Fruit fly (Drosophila melanogaster) whole organism, embryonic: ENCODE results near the gene Pcd.

Experiments
- Ada2b ChIP-seq: fragments of 200-800 bp; sonication (Bioruptor generic); IDR thresholded peaks from 2 replicates; pipeline ENCODE4 v1.3.6; 2022; ENCODE audit warnings: missing biosample characterization, missing genetic modification characterization
- Bdp1 ChIP-seq: fragments of 200-800 bp; sonication (Bioruptor generic); optimal IDR thresholded peaks from 3 replicates; lab custom pipeline; 2016; ENCODE audit warnings: missing biosample characterization, missing genetic modification characterization
- CG10366 ChIP-seq: fragments of 200-800 bp; sonication (Bioruptor generic); IDR thresholded peaks from 2 replicates; pipeline ENCODE4 v1.3.6; 2022; ENCODE audit warnings: missing biosample characterization, missing genetic modification characterization
- CG11504 ChIP-seq: fragments of 200-800 bp; sonication (Bioruptor generic); optimal IDR thresholded peaks from 3 replicates; lab custom pipeline; 2019; ENCODE audit warnings: missing biosample characterization, mild to moderate bottlenecking, missing genetic modification characterization, moderate library complexity
- CG12219 ChIP-seq: fragments of 200-800 bp; sonication (Bioruptor generic); optimal IDR thresholded peaks from 3 replicates; lab custom pipeline; 2018; ENCODE audit warnings: missing biosample characterization, mild to moderate bottlenecking, missing genetic modification characterization
- CG1233 ChIP-seq: fragments of 200-800 bp; sonication (Bioruptor generic); optimal IDR thresholded peaks from 4 replicates; lab custom pipeline; 2018; ENCODE audit warnings: missing biosample characterization, mild to moderate bottlenecking, missing genetic modification characterization
- CG12769 ChIP-seq: fragments of 200-800 bp; sonication (Bioruptor generic); optimal IDR thresholded peaks from 2 replicates; lab custom pipeline; 2019; ENCODE audit warnings: missing biosample characterization, mild to moderate bottlenecking, missing genetic modification characterization, moderate library complexity
- CG15601 ChIP-seq: fragments of 200-800 bp; sonication (Bioruptor generic); optimal IDR thresholded peaks from 3 replicates; lab custom pipeline; 2019; ENCODE audit warnings: missing biosample characterization, mild to moderate bottlenecking, missing genetic modification characterization, moderate library complexity
- CG17385 ChIP-seq: fragments of 200-800 bp; sonication (Bioruptor generic); optimal IDR thresholded peaks from 3 replicates; lab custom pipeline; 2018; ENCODE audit warnings: missing biosample characterization, mild to moderate bottlenecking, missing genetic modification characterization
- CG17568 ChIP-seq: fragments of 200-800 bp; sonication (Bioruptor generic); optimal IDR thresholded peaks from 2 replicates; lab custom pipeline; 2018; ENCODE audit warnings: missing biosample characterization, mild to moderate bottlenecking, missing genetic modification characterization, moderate library complexity
- CG2712 ChIP-seq: fragments of 200-800 bp; optimal IDR thresholded peaks from 3 replicates; lab custom pipeline; 2019; ENCODE audit warnings: missing biosample characterization, mild to moderate bottlenecking, missing genetic modification characterization, moderate library complexity
- CG33557 ChIP-seq: fragments of 200-800 bp; sonication (Bioruptor generic); optimal IDR thresholded peaks from 2 replicates; lab custom pipeline; 2019; ENCODE audit warnings: missing biosample characterization, mild to moderate bottlenecking, missing genetic modification characterization, moderate library complexity
- CG6654 ChIP-seq: fragments of 200-800 bp; sonication (Bioruptor generic); optimal IDR thresholded peaks from 2 replicates; lab custom pipeline; 2017; ENCODE audit warnings: missing biosample characterization, mild to moderate bottlenecking, missing genetic modification characterization
- CG8290 ChIP-seq, 3 experiments: fragments of 200-800 bp; sonication (Bioruptor generic); optimal IDR thresholded peaks; 2 replicates each; lab custom pipeline; 2016 to 2019; ENCODE audit warnings: missing biosample characterization in 3 of 3, missing genetic modification characterization in 3 of 3, mild to moderate bottlenecking in 2 of 3, moderate library complexity in 1 of 3
- CG8924 ChIP-seq: fragments of 200-800 bp; optimal IDR thresholded peaks from 3 replicates; lab custom pipeline; 2019; ENCODE audit warnings: missing biosample characterization, mild to moderate bottlenecking, missing genetic modification characterization, moderate library complexity
- Dfd ChIP-seq, 2 experiments: fragments of >200 bp; optimal IDR thresholded peaks; 2 replicates each; lab custom pipeline; 2017; ENCODE audit warnings: missing biosample characterization in 2 of 2, missing genetic modification characterization in 2 of 2
- E2f1 ChIP-seq: fragments of 200-800 bp; sonication (Bioruptor generic); IDR thresholded peaks from 2 replicates; pipeline ENCODE4 v1.3.6; 2022; ENCODE audit warnings: missing biosample characterization, missing genetic modification characterization
- Eip74EF ChIP-seq, 2 experiments: fragments of 200-800 bp in 1 of 2; fragments of >200 bp in 1 of 2; sonication (Bioruptor generic) in 1 of 2; optimal IDR thresholded peaks; 2 replicates each; lab custom pipeline; 2017 to 2019; ENCODE audit warnings: missing biosample characterization in 2 of 2, missing genetic modification characterization in 2 of 2, mild to moderate bottlenecking in 1 of 2, moderate library complexity in 1 of 2
- HmgD ChIP-seq: fragments of 200-800 bp; sonication (Bioruptor generic); optimal IDR thresholded peaks from 3 replicates; lab custom pipeline; 2016; ENCODE audit warnings: missing biosample characterization, missing genetic modification characterization
- Kr ChIP-seq: fragments of 200-800 bp; sonication (Bioruptor generic); optimal IDR thresholded peaks from 2 replicates; lab custom pipeline; 2017; ENCODE audit warnings: missing biosample characterization, mild to moderate bottlenecking, missing genetic modification characterization
- Meics ChIP-seq: fragments of 200-800 bp; sonication (Bioruptor generic); optimal IDR thresholded peaks from 2 replicates; lab custom pipeline; 2017; ENCODE audit warnings: missing biosample characterization, mild to moderate bottlenecking, missing genetic modification characterization
- Nf-YB ChIP-seq: fragments of 200-800 bp; sonication (Bioruptor generic); optimal IDR thresholded peaks from 3 replicates; lab custom pipeline; 2019; ENCODE audit warnings: missing biosample characterization, mild to moderate bottlenecking, missing genetic modification characterization, moderate library complexity
- Ravus ChIP-seq: fragments of 200-800 bp; sonication (Bioruptor generic); IDR thresholded peaks from 2 replicates; pipeline ENCODE4 v1.3.6; 2022; ENCODE audit warnings: missing biosample characterization, missing genetic modification characterization
- Rx ChIP-seq: fragments of 200-800 bp; sonication (Bioruptor generic); IDR thresholded peaks from 2 replicates; pipeline ENCODE4 v1.3.6; 2022; ENCODE audit warnings: missing biosample characterization, missing genetic modification characterization
- Taf1 ChIP-seq: fragments of 200-800 bp; sonication (Bioruptor generic); IDR thresholded peaks from 2 replicates; pipeline ENCODE4 v1.3.6; 2022; ENCODE audit warnings: missing biosample characterization, missing genetic modification characterization
- ac ChIP-seq: fragments of 200-800 bp; sonication (Bioruptor generic); optimal IDR thresholded peaks from 3 replicates; lab custom pipeline; 2017; ENCODE audit warnings: missing biosample characterization, mild to moderate bottlenecking, missing genetic modification characterization
- ase ChIP-seq: fragments of 200-800 bp; sonication (Bioruptor generic); IDR thresholded peaks from 3 replicates; pipeline ENCODE4 v1.3.6; 2022; ENCODE audit warnings: missing biosample characterization, missing genetic modification characterization
- bbx ChIP-seq: fragments of 200-800 bp; sonication (Bioruptor generic); IDR thresholded peaks from 2 replicates; pipeline ENCODE4 v1.3.6; 2022; ENCODE audit warnings: missing biosample characterization, missing genetic modification characterization; ENCODE audit not compliant: partially characterized antibody
- bcd ChIP-seq: fragments of 200-800 bp; sonication (Bioruptor generic); optimal IDR thresholded peaks from 2 replicates; lab custom pipeline; 2017; ENCODE audit warnings: missing biosample characterization, mild to moderate bottlenecking, missing genetic modification characterization
- cg ChIP-seq: fragments of 200-800 bp; sonication (Bioruptor generic); optimal IDR thresholded peaks from 3 replicates; lab custom pipeline; 2019; ENCODE audit warnings: missing biosample characterization, mild to moderate bottlenecking, missing genetic modification characterization, moderate library complexity
- chinmo ChIP-seq: fragments of 200-800 bp; sonication (Bioruptor generic); IDR thresholded peaks from 4 replicates; pipeline ENCODE4 v1.3.6; 2022; ENCODE audit warnings: missing biosample characterization, missing genetic modification characterization; ENCODE audit not compliant: partially characterized antibody
- dmrt99B ChIP-seq: fragments of 200-800 bp; sonication (Bioruptor generic); optimal IDR thresholded peaks from 2 replicates; lab custom pipeline; 2018; ENCODE audit warnings: missing biosample characterization, mild to moderate bottlenecking, missing genetic modification characterization, moderate library complexity
- eve ChIP-seq, 2 experiments: fragments of >200 bp; optimal IDR thresholded peaks; 2 replicates each; lab custom pipeline; 2017; ENCODE audit warnings: missing biosample characterization in 2 of 2, missing genetic modification characterization in 2 of 2
- fd3F ChIP-seq: fragments of 200-800 bp; sonication (Bioruptor generic); optimal IDR thresholded peaks from 2 replicates; lab custom pipeline; 2018; ENCODE audit warnings: missing biosample characterization, mild to moderate bottlenecking, missing genetic modification characterization, moderate library complexity
- fd96Cb ChIP-seq: fragments of 200-800 bp; sonication (Bioruptor generic); optimal IDR thresholded peaks from 2 replicates; lab custom pipeline; 2018; ENCODE audit warnings: missing biosample characterization, mild to moderate bottlenecking, missing genetic modification characterization, moderate library complexity
- fru ChIP-seq: fragments of >200 bp; optimal IDR thresholded peaks from 2 replicates; lab custom pipeline; 2017
- ftz-f1 ChIP-seq: fragments of 200-800 bp; sonication (Bioruptor generic); optimal IDR thresholded peaks from 2 replicates; lab custom pipeline; 2016; ENCODE audit warnings: missing biosample characterization, missing genetic modification characterization
- h ChIP-seq: fragments of >200 bp; optimal IDR thresholded peaks from 2 replicates; lab custom pipeline; 2017
- jigr1 ChIP-seq: fragments of 200-800 bp; sonication (Bioruptor generic); IDR thresholded peaks from 3 replicates; pipeline ENCODE4 v1.3.6; 2022; ENCODE audit warnings: missing biosample characterization, missing genetic modification characterization
- lbe ChIP-seq: fragments of 200-800 bp; sonication (Bioruptor generic); optimal IDR thresholded peaks from 2 replicates; lab custom pipeline; 2016; ENCODE audit warnings: missing biosample characterization, mild to moderate bottlenecking, missing genetic modification characterization
- lilli ChIP-seq: fragments of 200-800 bp; sonication (Bioruptor generic); optimal IDR thresholded peaks from 3 replicates; lab custom pipeline; 2016; ENCODE audit warnings: missing biosample characterization, missing genetic modification characterization
- otp ChIP-seq: fragments of 200-800 bp; sonication (Bioruptor generic); IDR thresholded peaks from 3 replicates; pipeline ENCODE4, ENCODE4 v1.3.6; 2022; ENCODE audit warnings: missing biosample characterization, missing genetic modification characterization
- row ChIP-seq: fragments of 200-800 bp; sonication (Bioruptor generic); IDR thresholded peaks from 3 replicates; pipeline ENCODE4 v1.3.6; 2022; ENCODE audit warnings: missing biosample characterization, missing genetic modification characterization
- sc ChIP-seq, 3 experiments: fragments of >200 bp in 2 of 3; fragments of 200-800 bp in 1 of 3; sonication (Bioruptor generic) in 1 of 3; optimal IDR thresholded peaks; 2 replicates in 2 of 3; 3 replicates in 1 of 3; lab custom pipeline; 2017; ENCODE audit warnings: mild to moderate bottlenecking in 1 of 3, missing biosample characterization in 1 of 3, missing genetic modification characterization in 1 of 3, missing genetic modification reagents in 1 of 3
- sens ChIP-seq: fragments of 200-800 bp; sonication (Bioruptor generic); peaks from one replicate; lab custom pipeline; 2016; ENCODE audit warnings: missing biosample characterization, missing genetic modification characterization
- sens-2 ChIP-seq: fragments of 200-800 bp; sonication (Bioruptor generic); IDR thresholded peaks from 2 replicates; pipeline ENCODE4 v1.3.6; 2022; ENCODE audit warnings: missing biosample characterization, missing genetic modification characterization
- so ChIP-seq: fragments of 200-800 bp; sonication (Bioruptor generic); IDR thresholded peaks from 3 replicates; pipeline ENCODE4 v1.3.6; 2022; ENCODE audit warnings: missing biosample characterization, missing genetic modification characterization
- sug ChIP-seq: fragments of 200-800 bp; optimal IDR thresholded peaks from 2 replicates; lab custom pipeline; 2019; ENCODE audit warnings: missing biosample characterization, mild to moderate bottlenecking, missing genetic modification characterization, moderate library complexity
- toy ChIP-seq: fragments of 200-800 bp; sonication (Bioruptor generic); IDR thresholded peaks from 2 replicates; pipeline ENCODE4 v1.3.6; 2022; ENCODE audit warnings: missing biosample characterization, missing genetic modification characterization
- tup ChIP-seq: fragments of 200-800 bp; sonication (Bioruptor generic); optimal IDR thresholded peaks from 2 replicates; lab custom pipeline; 2016; ENCODE audit warnings: missing biosample characterization, mild to moderate bottlenecking, missing genetic modification characterization, moderate library complexity
- tx ChIP-seq: fragments of 200-800 bp; sonication (Bioruptor generic); optimal IDR thresholded peaks from 2 replicates; lab custom pipeline; 2016; ENCODE audit warnings: missing biosample characterization, missing genetic modification characterization
- vvl ChIP-seq: fragments of 200-800 bp; sonication (Bioruptor generic); IDR thresholded peaks from 2 replicates; pipeline ENCODE4 v1.3.6; 2022; ENCODE audit warnings: missing biosample characterization, missing genetic modification characterization
- wdn ChIP-seq: fragments of 200-800 bp; sonication (Bioruptor generic); IDR thresholded peaks from 2 replicates; pipeline ENCODE4 v1.3.6; 2022; ENCODE audit warnings: missing biosample characterization, missing genetic modification characterization

The Pcd gene

DNA sequence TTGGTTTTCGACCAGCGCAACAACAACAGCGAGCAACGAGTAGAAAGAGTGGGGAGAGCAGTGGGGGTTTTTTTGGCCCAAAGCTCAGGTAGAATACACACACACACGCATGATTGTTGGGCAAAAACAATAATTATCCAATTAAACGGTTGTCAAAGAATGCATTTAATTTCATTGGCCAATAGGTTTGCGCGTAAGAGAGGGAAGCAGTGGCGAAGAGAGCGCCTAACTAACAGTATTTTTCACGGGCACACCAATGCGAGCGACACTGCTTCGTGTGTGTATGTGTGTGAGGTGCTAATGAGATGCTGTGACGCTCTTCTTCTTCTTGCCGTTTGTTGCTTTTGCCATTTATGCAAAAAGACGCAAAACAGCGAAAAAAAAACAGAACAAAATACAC lies 3.3 kb downstream of the Pcd start (continued):
- no peak for TF ChIP-seq CG12769 (tag; lab: Kevin White, UChicago)
- TF ChIP-seq ftz-f1 (GFP tag; lab: Kevin White, UChicago) = no peak
- no peak for TF ChIP-seq fd3F (GFP tag; lab: Kevin White, UChicago)
- peak; percentile 38; the same call in 1 of the 2 replicates for TF ChIP-seq vvl (GFP tag; lab: Robert Waterston, UW)
- TF ChIP-seq Bdp1 (GFP tag; lab: Kevin White, UChicago) = no peak
- TF ChIP-seq CG17568 (GFP tag; lab: Kevin White, UChicago) = no peak
- TF ChIP-seq sug = no peak
- peak; percentile 76 for TF ChIP-seq CG17385 (GFP tag; lab: Kevin White, UChicago)
- TF ChIP-seq sens (GFP tag; lab: Kevin White, UChicago) = peak; percentile 26
- peak; percentile 67 for TF ChIP-seq cg
- no peak for TF ChIP-seq Meics
- TF ChIP-seq tx (GFP tag; lab: Kevin White, UChicago) = no peak
- TF ChIP-seq bcd (GFP tag; lab: Kevin White, UChicago) = no peak
- no peak for TF ChIP-seq CG12219 (GFP tag; lab: Kevin White, UChicago)
- no peak for TF ChIP-seq tup (GFP tag; lab: Kevin White, UChicago)
- TF ChIP-seq row = no peak
- TF ChIP-seq Dfd (GFP tag; optimal IDR thresholded peaks at IDR 0.05; lab: Kevin White, UChicago) = no peak
- TF ChIP-seq otp (GFP tag; lab: Robert Waterston, UW) = no peak
- peak; percentile 76 for TF ChIP-seq Nf-YB (GFP tag; lab: Kevin White, UChicago)
- TF ChIP-seq lbe (GFP tag; lab: Kevin White, UChicago) = no peak
- no peak for TF ChIP-seq CG8924 (tag; lab: Kevin White, UChicago)
- no peak for TF ChIP-seq fd96Cb (tag; lab: Kevin White, UChicago)
- TF ChIP-seq bbx (GFP tag; lab: Robert Waterston, UW) = no peak
- TF ChIP-seq Eip74EF (GFP tag; optimal IDR thresholded peaks at IDR 0.05; lab: Kevin White, UChicago) = no peak
- no peak for TF ChIP-seq ac
- TF ChIP-seq CG6654 = no peak
- TF ChIP-seq ase (GFP tag; lab: Robert Waterston, UW) = no peak
- 0 out of 4 replicates have a peak, but pooled peaks have one; percentile 52 for TF ChIP-seq chinmo
- no peak for TF ChIP-seq toy (GFP tag; lab: Robert Waterston, UW)
- no peak for TF ChIP-seq dmrt99B
- TF ChIP-seq CG2712 (tag; lab: Kevin White, UChicago) = no peak
- no peak for TF ChIP-seq wdn (GFP tag; lab: Robert Waterston, UW)
- no peak for TF ChIP-seq eve (GFP tag; optimal IDR thresholded peaks at IDR 0.05; lab: Kevin White, UChicago)
- TF ChIP-seq CG1233 (GFP tag; lab: Kevin White, UChicago) = no peak
- TF ChIP-seq sens-2 (GFP tag; lab: Robert Waterston, UW) = no peak

DNA sequence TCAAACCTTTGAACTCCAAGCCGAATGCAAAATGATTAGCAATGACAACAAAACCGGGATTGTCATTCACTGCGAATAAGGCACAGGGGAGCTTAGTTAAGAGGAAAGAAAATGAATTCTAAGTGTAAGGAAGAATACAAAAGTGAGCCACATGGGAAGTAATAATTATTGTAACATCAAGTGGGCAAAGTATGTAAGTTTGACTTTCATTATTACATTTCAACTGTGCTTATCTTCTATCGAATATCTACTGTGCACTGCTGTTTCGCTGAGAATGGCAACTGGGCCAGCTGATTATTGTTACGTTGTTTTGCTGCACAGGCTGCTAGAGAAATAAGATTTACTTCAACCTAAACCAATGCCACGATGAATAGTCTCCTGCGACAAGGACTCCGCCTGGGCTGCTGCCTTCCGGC lies 13.7 kb downstream of the Pcd start, which contains the start of the genes CG7601 and CIA30:
TSS of gene CG7601 (minus strand) at position 68 of the 416 bp plus-strand sequence.
TSS of gene CIA30 (plus strand) at position 288 of the 416 bp plus-strand sequence.
- TF ChIP-seq CG11504 (peak; percentile 97), sc (optimal IDR thresholded peaks at IDR 0.05; lab: Kevin White, UChicago) (no peak), sc (GFP tag; optimal IDR thresholded peaks at IDR 0.05; lab: Kevin White, UChicago) (peak; percentile 91), Kr (GFP tag; lab: Kevin White, UChicago) (peak; percentile 47), E2f1 (GFP tag; lab: Robert Waterston, UW) (peak; percentile 100), Taf1 (peak; percentile 100), CG33557 (GFP tag; lab: Kevin White, UChicago) (peak; percentile 91), so (GFP tag; lab: Robert Waterston, UW) (peak; percentile 100), Rx (peak; percentile 100), Ada2b (GFP tag; lab: Robert Waterston, UW) (peak; percentile 100), lilli (peak; percentile 99), CG15601 (tag; lab: Kevin White, UChicago) (no peak), Ravus (peak; percentile 100), h (lab: Kevin White, UChicago) (no peak), fru (lab: Kevin White, UChicago) (no peak), jigr1 (peak; percentile 100), HmgD (peak; percentile 97), CG8290 (GFP tag; optimal IDR thresholded peaks at IDR 0.05; lab: Kevin White, UChicago) (peak; percentile 99), CG8290 (tag; optimal IDR thresholded peaks at IDR 0.05; lab: Kevin White, UChicago) (peak in 1 of 2 experiments; percentile 67), CG10366 (GFP tag; lab: Robert Waterston, UW) (peak; percentile 100)
